Fruit fly (Drosophila melanogaster) whole organism, prepupa: ENCODE results near the gene CG13607.

Experiments used
- Blimp-1 ChIP-seq: fragments of 200-800 bp; sonication (Bioruptor generic); optimal IDR thresholded peaks from 3 replicates; lab custom pipeline; 2017; ENCODE audit warnings: missing biosample characterization, missing genetic modification characterization, mild to moderate bottlenecking, moderate library complexity, missing genetic modification reagents
- CG10631 ChIP-seq: fragments of 200-800 bp; sonication (Bioruptor generic); optimal IDR thresholded peaks from 2 replicates; lab custom pipeline; 2016; ENCODE audit warnings: missing biosample characterization, missing genetic modification characterization
- CG10669 ChIP-seq: fragments of 200-800 bp; sonication (Bioruptor generic); optimal IDR thresholded peaks from 3 replicates; lab custom pipeline; 2018; ENCODE audit warnings: missing biosample characterization, mild to moderate bottlenecking, missing genetic modification characterization, moderate library complexity
- CG11294 ChIP-seq: fragments of 200-800 bp; sonication (Bioruptor generic); IDR thresholded peaks from 2 replicates; pipeline ENCODE4 v1.3.6; 2022; ENCODE audit warnings: missing biosample characterization, missing genetic modification characterization
- CG11762 ChIP-seq: fragments of 200-800 bp; sonication (Bioruptor generic); optimal IDR thresholded peaks from 3 replicates; lab custom pipeline; 2016; ENCODE audit warnings: missing biosample characterization, missing genetic modification characterization; ENCODE audit not compliant: insufficient read depth
- CG11902 ChIP-seq: fragments of 200-800 bp; sonication (Bioruptor generic); optimal IDR thresholded peaks from 3 replicates; lab custom pipeline; 2016; ENCODE audit warnings: missing biosample characterization, missing genetic modification characterization
- CG1621 ChIP-seq: fragments of 200-800 bp; sonication (Bioruptor generic); optimal IDR thresholded peaks from 3 replicates; lab custom pipeline; 2018; ENCODE audit warnings: missing biosample characterization, mild to moderate bottlenecking, missing genetic modification characterization
- CG16779 ChIP-seq: fragments of 200-800 bp; sonication (Bioruptor generic); optimal IDR thresholded peaks from 3 replicates; lab custom pipeline; 2017; ENCODE audit warnings: missing biosample characterization, mild to moderate bottlenecking, missing genetic modification characterization
- CG3032 ChIP-seq: fragments of 200-800 bp; optimal IDR thresholded peaks from 2 replicates; lab custom pipeline; 2019; ENCODE audit warnings: missing biosample characterization, mild to moderate bottlenecking, missing genetic modification characterization, moderate library complexity
- CG31627 ChIP-seq: fragments of 200-800 bp; sonication (Bioruptor generic); optimal IDR thresholded peaks from 3 replicates; lab custom pipeline; 2016; ENCODE audit warnings: missing biosample characterization, missing genetic modification characterization
- CG34406 ChIP-seq: fragments of 200-800 bp; sonication (Bioruptor generic); optimal IDR thresholded peaks from 3 replicates; lab custom pipeline; 2016; ENCODE audit warnings: missing biosample characterization, missing genetic modification characterization
- CG3919 ChIP-seq: fragments of 200-800 bp; sonication (Bioruptor generic); optimal IDR thresholded peaks from 3 replicates; lab custom pipeline; 2016; ENCODE audit warnings: missing biosample characterization, missing genetic modification characterization
- CG4318 ChIP-seq: fragments of 200-800 bp; sonication (Bioruptor generic); optimal IDR thresholded peaks from 3 replicates; lab custom pipeline; 2017; ENCODE audit warnings: missing biosample characterization, mild to moderate bottlenecking, missing genetic modification characterization
- CG6163 ChIP-seq: fragments of 200-800 bp; sonication (Bioruptor generic); IDR thresholded peaks from 3 replicates; pipeline ENCODE4 v1.3.6; 2022; ENCODE audit warnings: missing biosample characterization, missing genetic modification characterization
- CG6792 ChIP-seq: fragments of 200-800 bp; sonication (Bioruptor generic); optimal IDR thresholded peaks from 3 replicates; lab custom pipeline; 2016; ENCODE audit warnings: missing biosample characterization, missing genetic modification characterization
- CG7368 ChIP-seq: fragments of 200-800 bp; sonication (Bioruptor generic); optimal IDR thresholded peaks from 3 replicates; lab custom pipeline; 2016; ENCODE audit warnings: missing biosample characterization, missing genetic modification characterization
- CG8119 ChIP-seq: fragments of 200-800 bp; sonication (Bioruptor generic); IDR thresholded peaks from 3 replicates; pipeline ENCODE4 v1.3.6; 2022; ENCODE audit warnings: missing biosample characterization, missing genetic modification characterization
- CG8319 ChIP-seq: fragments of 200-800 bp; sonication (Bioruptor generic); optimal IDR thresholded peaks from 3 replicates; lab custom pipeline; 2016; ENCODE audit warnings: missing biosample characterization, missing genetic modification characterization
- CG8632 ChIP-seq: fragments of 200-800 bp; sonication (Bioruptor generic); optimal IDR thresholded peaks from 3 replicates; lab custom pipeline; 2016; ENCODE audit warnings: missing biosample characterization, missing genetic modification characterization
- CG9139 ChIP-seq: fragments of 200-800 bp; sonication (Bioruptor generic); optimal IDR thresholded peaks from 3 replicates; lab custom pipeline; 2017; ENCODE audit warnings: missing biosample characterization, mild to moderate bottlenecking, missing genetic modification characterization
- Eip78C ChIP-seq: fragments of 200-800 bp; sonication (Bioruptor generic); peaks from one replicate; lab custom pipeline; 2016; ENCODE audit warnings: missing biosample characterization, missing genetic modification characterization
- Eip93F ChIP-seq: fragments of 200-800 bp; sonication (Bioruptor generic); optimal IDR thresholded peaks from 2 replicates; lab custom pipeline; 2016; ENCODE audit warnings: missing biosample characterization, mild to moderate bottlenecking, missing genetic modification characterization
- Ets21C ChIP-seq: fragments of 200-800 bp; sonication (Bioruptor generic); optimal IDR thresholded peaks from 3 replicates; lab custom pipeline; 2016; ENCODE audit warnings: missing biosample characterization, missing genetic modification characterization
- Ets96B ChIP-seq: fragments of 200-800 bp; optimal IDR thresholded peaks from 2 replicates; lab custom pipeline; 2019; ENCODE audit warnings: missing biosample characterization, mild to moderate bottlenecking, missing genetic modification characterization, moderate library complexity
- Gug ChIP-seq: fragments of 200-800 bp; sonication (Bioruptor generic); IDR thresholded peaks from 2 replicates; pipeline ENCODE4 v1.3.6; 2022; ENCODE audit warnings: missing biosample characterization, missing genetic modification characterization
- Hr39 ChIP-seq: fragments of 200-800 bp; sonication (Bioruptor generic); optimal IDR thresholded peaks from 2 replicates; lab custom pipeline; 2016; ENCODE audit warnings: missing biosample characterization, missing genetic modification characterization
- Hr4 ChIP-seq: fragments of 200-800 bp; sonication (Bioruptor generic); optimal IDR thresholded peaks from 3 replicates; lab custom pipeline; 2016; ENCODE audit warnings: missing biosample characterization, missing genetic modification characterization
- Lpt ChIP-seq: fragments of 200-800 bp; sonication (Bioruptor generic); optimal IDR thresholded peaks from 3 replicates; lab custom pipeline; 2016; ENCODE audit warnings: missing biosample characterization, missing genetic modification characterization
- Met ChIP-seq: fragments of 200-800 bp; sonication (Bioruptor generic); optimal IDR thresholded peaks from 3 replicates; lab custom pipeline; 2016; ENCODE audit warnings: missing biosample characterization, missing genetic modification characterization
- OdsH ChIP-seq: fragments of 200-800 bp; sonication (Bioruptor generic); optimal IDR thresholded peaks from 3 replicates; lab custom pipeline; 2016; ENCODE audit warnings: missing biosample characterization, missing genetic modification characterization
- Smox ChIP-seq: fragments of 200-800 bp; sonication (Bioruptor generic); optimal IDR thresholded peaks from 3 replicates; lab custom pipeline; 2016; ENCODE audit warnings: missing biosample characterization, missing genetic modification characterization
- Sox102F ChIP-seq: fragments of 200-800 bp; sonication (Bioruptor generic); optimal IDR thresholded peaks from 2 replicates; lab custom pipeline; 2016; ENCODE audit warnings: missing biosample characterization, mild to moderate bottlenecking, missing genetic modification characterization
- Sox15 ChIP-seq: fragments of 200-800 bp; sonication (Bioruptor generic); optimal IDR thresholded peaks from 3 replicates; lab custom pipeline; 2016; ENCODE audit warnings: missing biosample characterization, missing genetic modification characterization
- achi ChIP-seq: fragments of 200-800 bp; sonication (Bioruptor generic); optimal IDR thresholded peaks from 3 replicates; lab custom pipeline; 2016; ENCODE audit warnings: missing biosample characterization, missing genetic modification characterization
- cyc ChIP-seq: fragments of 200-800 bp; sonication (Bioruptor generic); optimal IDR thresholded peaks from 3 replicates; lab custom pipeline; 2016; ENCODE audit warnings: missing biosample characterization, missing genetic modification characterization
- dsx ChIP-seq: fragments of 200-800 bp; optimal IDR thresholded peaks from 3 replicates; lab custom pipeline; 2019; ENCODE audit warnings: missing biosample characterization, mild to moderate bottlenecking, missing genetic modification characterization, moderate library complexity; ENCODE audit not compliant: poor library complexity, severe bottlenecking
- eg ChIP-seq: fragments of 200-800 bp; sonication (Bioruptor generic); IDR thresholded peaks from 3 replicates; pipeline ENCODE4 v1.3.6; 2022; ENCODE audit warnings: missing biosample characterization, missing genetic modification characterization
- fkh ChIP-seq: fragments of 200-800 bp; sonication (Bioruptor generic); optimal IDR thresholded peaks from 3 replicates; lab custom pipeline; 2017; ENCODE audit warnings: missing biosample characterization, mild to moderate bottlenecking, missing genetic modification characterization, moderate library complexity
- lz ChIP-seq: fragments of 200-800 bp; sonication (Bioruptor generic); optimal IDR thresholded peaks from 3 replicates; lab custom pipeline; 2016; ENCODE audit warnings: missing biosample characterization, missing genetic modification characterization
- net ChIP-seq: fragments of 200-800 bp; sonication (Bioruptor generic); optimal IDR thresholded peaks from 3 replicates; lab custom pipeline; 2016; ENCODE audit warnings: missing biosample characterization, missing genetic modification characterization
- pdm3 ChIP-seq: fragments of 200-800 bp; sonication (Bioruptor generic); optimal IDR thresholded peaks from 3 replicates; lab custom pipeline; 2016; ENCODE audit warnings: missing biosample characterization, missing genetic modification characterization
- salr ChIP-seq, 2 experiments: fragments of 200-800 bp; sonication (Bioruptor generic); optimal IDR thresholded peaks; 3 replicates each; lab custom pipeline; 2016 to 2018; ENCODE audit warnings: missing biosample characterization in 2 of 2, missing genetic modification characterization in 2 of 2, mild to moderate bottlenecking in 1 of 2
- spab ChIP-seq: fragments of 200-800 bp; sonication (Bioruptor generic); optimal IDR thresholded peaks from 2 replicates; lab custom pipeline; 2017; ENCODE audit warnings: missing biosample characterization, mild to moderate bottlenecking, missing genetic modification characterization, missing genetic modification reagents
- ss ChIP-seq, 2 experiments: fragments of 200-800 bp; sonication (Bioruptor generic); optimal IDR thresholded peaks; 2 replicates in 1 of 2; 3 replicates in 1 of 2; lab custom pipeline; 2017 to 2018; ENCODE audit warnings: mild to moderate bottlenecking in 2 of 2, missing biosample characterization in 2 of 2, missing genetic modification characterization in 2 of 2, moderate library complexity in 1 of 2
- svp ChIP-seq: fragments of 200-800 bp; sonication (Bioruptor generic); peaks from one replicate; lab custom pipeline; 2016; ENCODE audit warnings: missing biosample characterization, missing genetic modification characterization
- topi ChIP-seq: fragments of 200-800 bp; sonication (Bioruptor generic); optimal IDR thresholded peaks from 3 replicates; lab custom pipeline; 2016; ENCODE audit warnings: missing biosample characterization, missing genetic modification characterization
- vri ChIP-seq: fragments of 200-800 bp; sonication (Bioruptor generic); optimal IDR thresholded peaks from 3 replicates; lab custom pipeline; 2016; ENCODE audit warnings: missing biosample characterization, mild to moderate bottlenecking, missing genetic modification characterization

CG13607 gene

DNA sequence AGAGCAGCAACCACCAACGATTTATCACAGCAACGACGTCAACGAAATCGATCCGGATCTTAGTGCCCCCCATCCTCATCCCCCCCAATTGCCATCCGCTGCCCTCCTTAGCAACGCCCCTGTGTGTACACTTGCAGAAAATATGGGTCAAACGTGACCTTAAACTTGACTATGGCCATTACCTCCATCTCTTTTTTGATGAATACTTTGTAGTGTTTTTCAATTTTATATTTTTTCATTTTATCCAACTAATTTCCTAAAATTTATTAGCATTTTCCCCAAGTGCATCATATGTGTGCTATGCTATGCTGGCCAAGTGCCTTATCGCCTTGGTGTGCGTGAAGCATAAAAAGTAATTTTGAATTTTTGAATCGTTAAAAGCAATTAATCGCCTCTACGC, 26.8 kb upstream of the CG13607 start (continued):
- TF ChIP-seq Lpt (GFP tag; lab: Kevin White, UChicago) = peak; percentile 69
- peak; percentile 91 for TF ChIP-seq svp (GFP tag; lab: Kevin White, UChicago)
- peak; percentile 80 for TF ChIP-seq CG11762 (GFP tag; lab: Kevin White, UChicago)
- peak; percentile 86 for TF ChIP-seq OdsH (GFP tag; lab: Kevin White, UChicago)
- peak; percentile 87 for TF ChIP-seq CG10669
- peak; percentile 92 for TF ChIP-seq CG3032 (tag; lab: Kevin White, UChicago)
- TF ChIP-seq CG6792 (GFP tag; lab: Kevin White, UChicago) = peak; percentile 91
- peak; percentile 79 for TF ChIP-seq CG8119 (GFP tag; lab: Robert Waterston, UW)
- peak; percentile 79 for TF ChIP-seq Hr4 (GFP tag; lab: Kevin White, UChicago)
- peak; percentile 47 for TF ChIP-seq Eip93F (GFP tag; lab: Kevin White, UChicago)
- peak; percentile 73 for TF ChIP-seq Smox (GFP tag; lab: Kevin White, UChicago)
- TF ChIP-seq spab (GFP tag; lab: Kevin White, UChicago) = peak; percentile 87
- TF ChIP-seq lz (GFP tag; lab: Kevin White, UChicago) = peak; percentile 86
- TF ChIP-seq Met (GFP tag; lab: Kevin White, UChicago) = peak; percentile 85
- TF ChIP-seq CG3919 (GFP tag; lab: Kevin White, UChicago) = peak; percentile 91
- peak; percentile 83 for TF ChIP-seq Hr39 (GFP tag; lab: Kevin White, UChicago)
- TF ChIP-seq CG8632 (GFP tag; lab: Kevin White, UChicago) = peak; percentile 79
- TF ChIP-seq vri = peak; percentile 79
- TF ChIP-seq cyc (GFP tag; lab: Kevin White, UChicago) = peak; percentile 83
- peak; percentile 74 for TF ChIP-seq Sox102F
- peak; percentile 87 for TF ChIP-seq dsx (GFP tag; lab: Kevin White, UChicago)
- peak; percentile 66 for TF ChIP-seq Ets21C
- peak; percentile 91 for TF ChIP-seq CG10631 (GFP tag; lab: Kevin White, UChicago)
- TF ChIP-seq CG4318 (GFP tag; lab: Kevin White, UChicago) = peak; percentile 68
- peak; percentile 87 for TF ChIP-seq Ets96B (tag; lab: Kevin White, UChicago)
- peak; percentile 83 for TF ChIP-seq topi (GFP tag; lab: Kevin White, UChicago)
- TF ChIP-seq CG31627 (GFP tag; lab: Kevin White, UChicago) = peak; percentile 80
- peak; percentile 77 for TF ChIP-seq net (GFP tag; lab: Kevin White, UChicago)
- TF ChIP-seq eg = peak; percentile 86
- peak; percentile 70 for TF ChIP-seq CG11294 (GFP tag; lab: Robert Waterston, UW)
- TF ChIP-seq CG11902 (GFP tag; lab: Kevin White, UChicago) = peak; percentile 84
- TF ChIP-seq CG8319 = peak; percentile 82
- no peak for TF ChIP-seq fkh
- TF ChIP-seq Blimp-1 (GFP tag; lab: Kevin White, UChicago) = peak; percentile 49

DNA sequence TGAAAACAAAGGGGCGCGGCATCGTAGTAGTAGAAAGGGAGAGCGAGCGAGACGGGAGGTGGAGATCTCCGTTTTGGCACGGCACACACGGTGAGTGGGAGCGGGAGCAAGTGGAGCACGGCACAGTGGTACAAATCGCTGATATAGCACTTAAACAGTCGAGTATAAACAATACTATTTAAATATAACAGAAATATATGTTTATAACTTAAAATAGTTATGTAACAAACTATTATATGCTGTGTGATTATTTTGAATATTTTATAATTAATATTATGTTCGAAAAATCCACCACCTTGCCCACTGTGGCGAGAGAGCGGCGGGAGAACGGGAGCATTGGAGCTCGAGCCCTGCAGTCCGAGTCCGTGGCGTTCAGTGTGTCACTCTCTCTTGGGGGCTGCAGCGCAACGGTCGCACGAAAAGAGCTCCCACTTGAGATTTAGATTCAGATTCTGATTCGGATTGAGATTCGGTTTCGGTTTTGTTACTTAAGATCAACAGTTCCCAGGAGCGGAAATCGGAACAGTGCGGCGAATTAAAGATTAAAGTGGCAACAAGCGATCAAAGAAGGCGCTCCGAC, 25.0 kb upstream of the CG13607 start, which contains the start of gene Kal1:
Gene Kal1, plus strand, starts transcription at position 383 of the 580 bp plus-strand sequence.
- TF ChIP-seq CG8632 (GFP tag; lab: Kevin White, UChicago) (peak; percentile 98), cyc (GFP tag; lab: Kevin White, UChicago) (peak; percentile 91), CG9139 (GFP tag; lab: Kevin White, UChicago) (peak; percentile 98), achi (GFP tag; lab: Kevin White, UChicago) (peak; percentile 98), lz (GFP tag; lab: Kevin White, UChicago) (peak; percentile 91), salr (GFP tag; optimal IDR thresholded peaks at IDR 0.05; lab: Kevin White, UChicago) (peak; percentile 91 to 94), Gug (GFP tag; lab: Robert Waterston, UW) (peak; percentile 96), CG7368 (GFP tag; lab: Kevin White, UChicago) (peak; percentile 97), CG11294 (GFP tag; lab: Robert Waterston, UW) (peak; percentile 94), CG6163 (GFP tag; lab: Robert Waterston, UW) (peak; percentile 98), dsx (GFP tag; lab: Kevin White, UChicago) (peak; percentile 98), CG34406 (GFP tag; lab: Kevin White, UChicago) (peak; percentile 99), Ets96B (tag; lab: Kevin White, UChicago) (peak; percentile 99), net (GFP tag; lab: Kevin White, UChicago) (peak; percentile 97), CG1621 (peak; percentile 97), Hr4 (GFP tag; lab: Kevin White, UChicago) (peak; percentile 92), svp (GFP tag; lab: Kevin White, UChicago) (peak; percentile 98), CG11902 (GFP tag; lab: Kevin White, UChicago) (peak; percentile 92), Ets21C (peak; percentile 76), OdsH (GFP tag; lab: Kevin White, UChicago) (peak; percentile 97), CG8119 (GFP tag; lab: Robert Waterston, UW) (peak; percentile 99), Sox15 (GFP tag; lab: Kevin White, UChicago) (peak; percentile 94), CG8319 (peak; percentile 94), Eip78C (GFP tag; lab: Kevin White, UChicago) (peak; percentile 99), pdm3 (GFP tag; lab: Kevin White, UChicago) (peak; percentile 91), CG3919 (GFP tag; lab: Kevin White, UChicago) (peak; percentile 98), CG16779 (tag; lab: Kevin White, UChicago) (peak; percentile 97), ss (GFP tag; optimal IDR thresholded peaks at IDR 0.05; lab: Kevin White, UChicago) (peak; percentile 99)
